Worm (Caenorhabditis elegans) whole organism, L2 larva: ENCODE results near the gene rol-8.

Experiments
- F13H6.1 ChIP-seq: sonication (generic microtip); optimal IDR thresholded peaks from 2 replicates; lab custom pipeline; 2016; ENCODE audit warnings: missing genetic modification characterization, missing compliant biosample characterization
- Y55F3AM.14 ChIP-seq: fragments of 200-800 bp; sonication (Bioruptor generic); optimal IDR thresholded peaks from 2 replicates; lab custom pipeline; 2018; ENCODE audit warnings: mild to moderate bottlenecking, missing genetic modification characterization, missing compliant biosample characterization
- ZK546.5 ChIP-seq: sonication (generic microtip); optimal IDR thresholded peaks from 2 replicates; lab custom pipeline; 2017; ENCODE audit warnings: missing biosample characterization, missing genetic modification characterization
- aly-2 ChIP-seq: fragments of 150-350 bp; optimal IDR thresholded peaks from 2 replicates; lab custom pipeline; 2014; ENCODE audit warnings: missing biosample characterization, missing genetic modification characterization
- ama-1 ChIP-seq: fragments of 150-350 bp; optimal IDR thresholded peaks from 2 replicates; lab custom pipeline; 2018; ENCODE audit warnings: inconsistent platforms
- blmp-1 ChIP-seq: sonication (generic microtip); optimal IDR thresholded peaks from 2 replicates; lab custom pipeline; 2017; ENCODE audit warnings: missing genetic modification characterization, mild to moderate bottlenecking, missing compliant biosample characterization, antibody characterized with exemption, moderate library complexity; ENCODE audit not compliant: insufficient read depth
- ceh-16 ChIP-seq: fragments of 150-350 bp; optimal IDR thresholded peaks from 2 replicates; lab custom pipeline; 2014; ENCODE audit warnings: missing biosample characterization, missing genetic modification characterization
- ceh-82 ChIP-seq: fragments of 150-350 bp; optimal IDR thresholded peaks from 2 replicates; lab custom pipeline; 2014; ENCODE audit warnings: missing biosample characterization, missing genetic modification characterization
- egl-27 ChIP-seq: sonication (generic microtip); optimal IDR thresholded peaks from 3 replicates; lab custom pipeline; 2017; ENCODE audit warnings: missing biosample characterization, missing genetic modification reagents, missing genetic modification characterization
- fos-1 ChIP-seq: fragments of 150-350 bp; optimal IDR thresholded peaks from 2 replicates; lab custom pipeline; 2014; ENCODE audit warnings: missing biosample characterization, missing genetic modification characterization
- gmeb-1 ChIP-seq: fragments of 150-350 bp; optimal IDR thresholded peaks from 2 replicates; lab custom pipeline; 2014; ENCODE audit warnings: missing biosample characterization, missing genetic modification characterization
- lin-11 ChIP-seq: fragments of 150-350 bp; sonication (generic microtip); optimal IDR thresholded peaks from 2 replicates; lab custom pipeline; 2014; ENCODE audit warnings: missing biosample characterization, missing genetic modification characterization, inconsistent platforms, mixed read lengths
- lin-13 ChIP-seq: fragments of 150-350 bp; optimal IDR thresholded peaks from 2 replicates; lab custom pipeline; 2014; ENCODE audit warnings: missing biosample characterization, missing genetic modification reagents, missing genetic modification characterization
- lsy-2 ChIP-seq, 2 experiments: fragments of 150-350 bp in 1 of 2; sonication (generic microtip) in 1 of 2; optimal IDR thresholded peaks; 2 replicates each; lab custom pipeline; 2014 to 2017; ENCODE audit warnings: missing biosample characterization in 2 of 2, missing genetic modification characterization in 2 of 2
- mab-5 ChIP-seq: fragments of 150-350 bp; optimal IDR thresholded peaks from 2 replicates; lab custom pipeline; 2014; ENCODE audit warnings: missing biosample characterization, missing genetic modification characterization
- nhr-10 ChIP-seq: sonication (generic microtip); optimal IDR thresholded peaks from 2 replicates; lab custom pipeline; 2017; ENCODE audit warnings: missing biosample characterization, missing genetic modification characterization
- nhr-11 ChIP-seq: fragments of 150-350 bp; optimal IDR thresholded peaks from 2 replicates; lab custom pipeline; 2014; ENCODE audit warnings: missing biosample characterization, missing genetic modification characterization
- nhr-12 ChIP-seq: fragments of 150-350 bp; optimal IDR thresholded peaks from 2 replicates; lab custom pipeline; 2014; ENCODE audit warnings: missing biosample characterization, missing genetic modification characterization
- nhr-129 ChIP-seq: fragments of 150-350 bp; optimal IDR thresholded peaks from 2 replicates; lab custom pipeline; 2014; ENCODE audit warnings: missing biosample characterization, missing genetic modification characterization
- nhr-23 ChIP-seq: fragments of 150-350 bp; optimal IDR thresholded peaks from 2 replicates; lab custom pipeline; 2014; ENCODE audit warnings: missing biosample characterization, missing genetic modification reagents, missing genetic modification characterization
- nhr-237 ChIP-seq: fragments of 150-350 bp; optimal IDR thresholded peaks from 2 replicates; lab custom pipeline; 2014; ENCODE audit warnings: missing biosample characterization, missing genetic modification characterization
- nhr-25 ChIP-seq: fragments of 150-350 bp; sonication (generic microtip); optimal IDR thresholded peaks from 3 replicates; lab custom pipeline; 2014; ENCODE audit warnings: missing biosample characterization, missing genetic modification characterization
- nhr-6 ChIP-seq: fragments of 150-350 bp; optimal IDR thresholded peaks from 2 replicates; lab custom pipeline; 2014; ENCODE audit warnings: missing biosample characterization, missing genetic modification characterization
- nhr-77 ChIP-seq: fragments of 150-350 bp; optimal IDR thresholded peaks from 2 replicates; lab custom pipeline; 2014; ENCODE audit warnings: missing biosample characterization, missing genetic modification characterization
- sem-4 ChIP-seq: fragments of 150-350 bp; optimal IDR thresholded peaks from 2 replicates; lab custom pipeline; 2014; ENCODE audit warnings: missing biosample characterization, missing genetic modification reagents, missing genetic modification characterization
- skn-1 ChIP-seq: sonication (generic microtip); optimal IDR thresholded peaks from 2 replicates; lab custom pipeline; 2017; ENCODE audit warnings: missing biosample characterization, missing genetic modification characterization
- sma-3 ChIP-seq: sonication (generic microtip); optimal IDR thresholded peaks from 2 replicates; lab custom pipeline; 2016; ENCODE audit warnings: missing genetic modification reagents, missing genetic modification characterization, missing compliant biosample characterization
- sma-9 ChIP-seq, 2 experiments: fragments of 150-350 bp in 1 of 2; sonication (generic microtip) in 1 of 2; optimal IDR thresholded peaks; 2 replicates each; lab custom pipeline; 2014 to 2016; ENCODE audit warnings: missing genetic modification characterization in 2 of 2, mild to moderate bottlenecking in 1 of 2, missing biosample characterization in 1 of 2, missing compliant biosample characterization in 1 of 2, missing genetic modification reagents in 1 of 2, moderate library complexity in 1 of 2
- snpc-4 ChIP-seq: fragments of 150-350 bp; optimal IDR thresholded peaks from 2 replicates; lab custom pipeline; 2014; ENCODE audit warnings: missing biosample characterization, missing genetic modification characterization
- unc-55 ChIP-seq: fragments of 150-350 bp; sonication (generic microtip); optimal IDR thresholded peaks from 3 replicates; lab custom pipeline; 2014; ENCODE audit warnings: missing biosample characterization, missing genetic modification reagents, missing genetic modification characterization
- unc-62 ChIP-seq: fragments of 150-350 bp; optimal IDR thresholded peaks from 2 replicates; lab custom pipeline; 2014; ENCODE audit warnings: missing biosample characterization, missing genetic modification reagents, missing genetic modification characterization
- zag-1 ChIP-seq: fragments of 150-350 bp; optimal IDR thresholded peaks from 2 replicates; lab custom pipeline; 2014; ENCODE audit warnings: missing biosample characterization, missing genetic modification characterization
- ztf-1 ChIP-seq: fragments of 200-800 bp; sonication (Bioruptor generic); conservative IDR thresholded peaks from 2 replicates; pipeline ENCODE4 v1.3.6; 2022; ENCODE audit warnings: missing genetic modification characterization, missing compliant biosample characterization
- ztf-4 ChIP-seq: fragments of 150-350 bp; optimal IDR thresholded peaks from 2 replicates; lab custom pipeline; 2014; ENCODE audit warnings: missing biosample characterization, missing genetic modification characterization

The rol-8 gene

ce11 chrII:7558864-7559263 lies 15.0 kb downstream of the rol-8 start:
- TF ChIP-seq mab-5 (tag; lab: Kevin White, UChicago) (no peak), nhr-77 (no peak), lsy-2 (tag; optimal IDR thresholded peaks at IDR 0.05; lab: Kevin White, UChicago) (no peak), ZK546.5 (no peak), F13H6.1 (no peak), nhr-12 (tag; lab: Kevin White, UChicago) (no peak), sem-4 (tag; lab: Kevin White, UChicago) (no peak), ama-1 (lab: Kevin White, UChicago) (no peak), nhr-25 (tag; lab: Kevin White, UChicago) (no peak), unc-55 (GFP tag; lab: Kevin White, UChicago) (no peak), nhr-10 (tag; lab: Kevin White, UChicago) (no peak), egl-27 (tag; lab: Kevin White, UChicago) (no peak), ztf-1 (GFP tag; lab: Robert Waterston, UW) (no peak), ceh-82 (tag; lab: Kevin White, UChicago) (no peak), nhr-237 (tag; lab: Kevin White, UChicago) (no peak), ceh-16 (tag; lab: Kevin White, UChicago) (no peak), ztf-4 (tag; lab: Kevin White, UChicago) (no peak), lin-13 (GFP tag; lab: Kevin White, UChicago) (no peak)
- TF ChIP-seq, all 48 proteins: peak for 0

ce11 chrII:7560844-7561243 lies 16.9 kb downstream of the rol-8 start:
- TF ChIP-seq mab-5 (tag; lab: Kevin White, UChicago) (no peak), sma-9 (GFP tag; optimal IDR thresholded peaks at IDR 0.05; lab: Kevin White, UChicago) (no peak), sma-9 (tag; optimal IDR thresholded peaks at IDR 0.05; lab: Kevin White, UChicago) (no peak), ZK546.5 (no peak), blmp-1 (no peak), ztf-1 (GFP tag; lab: Robert Waterston, UW) (no peak), fos-1 (tag; lab: Kevin White, UChicago) (no peak), Y55F3AM.14 (GFP tag; lab: Kevin White, UChicago) (no peak), skn-1 (tag; lab: Kevin White, UChicago) (no peak), nhr-77 (no peak), nhr-11 (tag; lab: Kevin White, UChicago) (no peak), ztf-4 (tag; lab: Kevin White, UChicago) (no peak), gmeb-1 (no peak), zag-1 (no peak), ceh-16 (tag; lab: Kevin White, UChicago) (no peak), nhr-6 (tag; lab: Kevin White, UChicago) (no peak), nhr-237 (tag; lab: Kevin White, UChicago) (no peak), aly-2 (tag; lab: Kevin White, UChicago) (no peak), sma-3 (GFP tag; lab: Kevin White, UChicago) (no peak), egl-27 (tag; lab: Kevin White, UChicago) (no peak), nhr-25 (tag; lab: Kevin White, UChicago) (no peak)
- TF ChIP-seq, all 48 proteins: peak for 0

ce11 chrII:7561494-7561893 lies 17.6 kb downstream of the rol-8 start, which contains the start of the genes ZK1290.11 and ZK1290.1:
Gene ZK1290.11, minus strand, starts transcription at chrII:7561594.
Gene ZK1290.1, plus strand, starts transcription at chrII:7561764.
- TF ChIP-seq unc-62 (no peak), sem-4 (tag; lab: Kevin White, UChicago) (no peak)

ce11 chrII:7562616-7563015 lies 18.7 kb downstream of the rol-8 start:
- TF ChIP-seq mab-5 (tag; lab: Kevin White, UChicago) (no peak), nhr-237 (tag; lab: Kevin White, UChicago) (no peak)

- TF ChIP-seq ztf-1 (GFP tag; lab: Robert Waterston, UW) (no peak), ztf-4 (tag; lab: Kevin White, UChicago) (no peak), nhr-129 (tag; lab: Kevin White, UChicago) (no peak), lin-11 (tag; lab: Kevin White, UChicago) (no peak), unc-62 (no peak), skn-1 (tag; lab: Kevin White, UChicago) (no peak), ZK546.5 (no peak), Y55F3AM.14 (GFP tag; lab: Kevin White, UChicago) (no peak), snpc-4 (tag; lab: Kevin White, UChicago) (no peak), nhr-12 (tag; lab: Kevin White, UChicago) (no peak), nhr-23 (tag; lab: Kevin White, UChicago) (no peak), unc-55 (GFP tag; lab: Kevin White, UChicago) (no peak), mab-5 (tag; lab: Kevin White, UChicago) (no peak), zag-1 (no peak), sem-4 (tag; lab: Kevin White, UChicago) (no peak)
These were observed 26.4 kb downstream of the rol-8 start, which contains the start of gene F35D2.3 for ce11 chrII:7570305-7570704. Gene F35D2.3, plus strand, starts transcription at chrII:7570605.
